Worm (Caenorhabditis elegans) whole organism, L4/young adult: ENCODE data around the gene nex-2.

ENCODE experiments used
- W03F9.2 ChIP-seq: fragments of 150-350 bp; optimal IDR thresholded peaks from 2 replicates; lab custom pipeline; 2014; ENCODE audit warnings: missing biosample characterization, missing genetic modification characterization
- dao-5 ChIP-seq: sonication (generic microtip); optimal IDR thresholded peaks from 2 replicates; lab custom pipeline; 2016; ENCODE audit warnings: missing genotype, missing genetic modification characterization, moderate library complexity, missing compliant biosample characterization
- him-1 ChIP-seq: sonication (generic microtip); optimal IDR thresholded peaks from 2 replicates; lab custom pipeline; 2016; ENCODE audit warnings: missing genotype, missing genetic modification reagents, missing genetic modification characterization, missing compliant biosample characterization

Gene nex-2

ce11 chrIII:10330372-10331062 lies at the start of gene nex-2:
nex-2 (minus strand) TSS chrIII:10330422.
- no peak for TF ChIP-seq him-1 (tag; lab: Kevin White, UChicago)
- no peak for TF ChIP-seq dao-5 (tag; lab: Kevin White, UChicago)
- TF ChIP-seq W03F9.2 (tag; lab: Kevin White, UChicago) = no peak

- no peak for TF ChIP-seq dao-5 (tag; lab: Kevin White, UChicago)
- TF ChIP-seq him-1 (tag; lab: Kevin White, UChicago) = no peak
- no peak for TF ChIP-seq W03F9.2 (tag; lab: Kevin White, UChicago)
Observed at ce11 chrIII:10379632-10380031, 49.4 kb upstream of the nex-2 start.

DNA sequence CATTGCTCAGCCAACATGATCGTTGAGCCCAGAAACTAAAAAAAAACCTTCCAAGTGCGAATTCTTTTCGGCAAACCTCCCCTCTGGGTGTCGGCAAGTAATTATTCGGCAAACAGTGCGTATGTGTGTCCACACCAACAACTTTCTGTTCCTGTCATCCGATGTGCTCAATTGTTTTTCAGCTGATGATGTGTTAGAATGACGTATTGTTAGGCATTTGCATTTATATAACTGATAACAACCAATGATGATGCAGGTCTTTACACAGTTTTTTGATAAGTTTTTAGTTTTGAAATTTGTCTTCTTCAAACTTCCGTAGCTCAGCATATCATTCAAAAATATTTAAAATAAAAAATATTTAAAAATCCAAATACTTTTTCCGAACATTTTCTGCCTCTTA lies 48.7 kb upstream of the nex-2 start:
- TF ChIP-seq dao-5 (tag; lab: Kevin White, UChicago) (no peak), him-1 (tag; lab: Kevin White, UChicago) (no peak), W03F9.2 (tag; lab: Kevin White, UChicago) (no peak)

DNA sequence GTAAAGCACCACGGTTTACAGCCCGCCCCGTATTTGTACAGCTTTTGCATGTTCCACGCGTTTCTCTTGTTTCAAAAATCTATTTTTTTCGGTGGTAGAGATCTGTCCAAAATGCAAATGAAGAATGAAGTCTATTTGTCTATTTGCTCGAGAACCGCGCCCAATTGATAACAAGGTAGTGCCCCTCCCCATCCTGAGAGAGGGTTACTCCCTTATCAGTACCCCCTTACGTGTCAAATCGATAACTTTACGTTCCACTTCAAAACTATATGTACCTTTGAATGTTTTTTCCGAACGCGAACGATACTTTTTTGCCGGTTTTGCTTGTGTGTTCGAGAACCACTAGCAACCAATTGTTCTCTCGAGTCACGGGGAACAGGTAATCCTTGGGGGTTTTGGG lies 45.8 kb upstream of the nex-2 start:
- TF ChIP-seq him-1 (tag; lab: Kevin White, UChicago) (no peak), dao-5 (tag; lab: Kevin White, UChicago) (no peak), W03F9.2 (tag; lab: Kevin White, UChicago) (no peak)

- TF ChIP-seq him-1 (tag; lab: Kevin White, UChicago) = no peak
- no peak for TF ChIP-seq W03F9.2 (tag; lab: Kevin White, UChicago)
- no peak for TF ChIP-seq dao-5 (tag; lab: Kevin White, UChicago)
Observed at ce11 chrIII:10373845-10374244, 43.6 kb upstream of the nex-2 start.

DNA sequence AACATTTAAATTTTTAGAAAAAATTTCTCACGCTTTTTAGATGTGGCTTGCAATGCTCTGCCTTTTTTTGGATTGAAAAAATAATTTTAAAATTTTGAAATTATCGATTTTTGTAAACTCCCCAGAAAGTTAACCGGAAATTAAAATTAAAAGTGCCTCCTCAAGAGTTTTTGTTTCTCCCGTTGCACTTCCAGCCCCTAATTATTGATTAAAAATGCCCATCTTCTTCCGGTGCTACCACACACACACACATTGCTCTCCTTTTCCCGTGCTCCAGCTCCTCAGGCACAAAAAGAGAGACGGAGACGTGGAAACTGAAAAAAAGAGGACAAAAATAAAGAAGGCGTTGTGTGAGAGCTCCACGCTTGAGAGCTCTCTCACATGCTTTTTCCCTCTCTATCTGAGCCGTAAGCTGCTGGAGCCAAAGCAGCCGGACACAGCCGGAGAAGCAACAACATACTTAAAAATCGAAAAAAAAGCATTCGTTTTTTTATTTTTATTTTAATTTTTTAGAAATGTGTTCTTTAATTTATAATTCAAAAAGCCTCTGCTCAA lies 37.2 kb upstream of the nex-2 start:
- no peak for TF ChIP-seq him-1 (tag; lab: Kevin White, UChicago)
- no peak for TF ChIP-seq dao-5 (tag; lab: Kevin White, UChicago)
- no peak for TF ChIP-seq W03F9.2 (tag; lab: Kevin White, UChicago)

DNA sequence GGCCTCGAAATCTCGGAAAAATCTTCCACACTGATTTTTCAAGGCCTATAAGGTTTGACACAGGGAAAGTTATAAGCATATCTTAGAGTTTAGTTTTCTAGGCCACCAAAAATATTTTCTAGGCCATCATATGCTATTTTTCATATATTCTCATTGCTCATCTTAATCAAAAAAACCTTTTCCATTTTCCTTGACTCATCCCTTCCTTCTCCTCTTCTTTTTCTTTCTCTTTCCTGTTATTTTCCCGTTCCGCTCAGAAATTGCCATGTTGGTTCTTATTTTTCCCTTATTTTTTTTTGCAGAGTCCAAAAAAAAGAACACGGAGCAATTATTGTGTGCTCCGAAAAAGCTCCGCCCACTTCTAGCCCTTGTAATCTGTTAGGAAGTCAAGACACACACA lies 34.4 kb upstream of the nex-2 start, which contains the start of gene tbc-8:
tbc-8 (plus strand) TSS at position 301 of the 400 bp plus-strand sequence.
- no peak for TF ChIP-seq W03F9.2 (tag; lab: Kevin White, UChicago)
- TF ChIP-seq dao-5 (tag; lab: Kevin White, UChicago) = no peak

DNA sequence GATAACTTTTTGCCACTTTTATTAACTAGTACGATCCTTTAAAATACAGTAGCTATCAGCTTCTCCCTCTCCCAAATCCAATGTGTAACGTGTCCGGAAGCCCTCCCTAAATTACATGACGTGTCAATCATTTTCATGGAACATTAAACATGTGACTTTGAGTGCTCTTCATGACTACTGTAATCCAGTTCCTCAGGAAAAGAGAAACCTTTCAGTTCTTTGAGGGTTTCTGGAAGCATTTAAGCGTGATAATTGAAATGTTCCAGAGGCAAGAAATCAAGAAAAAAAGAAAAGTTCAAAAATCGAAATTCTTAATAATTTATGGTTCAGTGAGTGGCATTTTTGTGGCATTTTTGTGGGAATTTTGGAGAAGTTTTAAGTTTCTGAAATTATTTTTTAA lies 32.7 kb upstream of the nex-2 start:
- TF ChIP-seq dao-5 (tag; lab: Kevin White, UChicago) (no peak), W03F9.2 (tag; lab: Kevin White, UChicago) (no peak), him-1 (tag; lab: Kevin White, UChicago) (no peak)

ce11 chrIII:10361456-10361855 lies 31.2 kb upstream of the nex-2 start:
- TF ChIP-seq dao-5 (tag; lab: Kevin White, UChicago) (no peak), him-1 (tag; lab: Kevin White, UChicago) (no peak), W03F9.2 (tag; lab: Kevin White, UChicago) (no peak)

- TF ChIP-seq W03F9.2 (tag; lab: Kevin White, UChicago) (no peak), dao-5 (tag; lab: Kevin White, UChicago) (no peak), him-1 (tag; lab: Kevin White, UChicago) (no peak)
Observed at ce11 chrIII:10359916-10360315, 29.7 kb upstream of the nex-2 start.

ce11 chrIII:10358751-10359150 lies 28.5 kb upstream of the nex-2 start:
- TF ChIP-seq W03F9.2 (tag; lab: Kevin White, UChicago) = no peak
- no peak for TF ChIP-seq dao-5 (tag; lab: Kevin White, UChicago)
- no peak for TF ChIP-seq him-1 (tag; lab: Kevin White, UChicago)

ce11 chrIII:10357598-10358186 lies 27.5 kb upstream of the nex-2 start, which contains the start of gene umps-1:
umps-1 (minus strand) TSS chrIII:10357648.
- TF ChIP-seq him-1 (tag; lab: Kevin White, UChicago) (no peak), W03F9.2 (tag; lab: Kevin White, UChicago) (peak; percentile 57)

- TF ChIP-seq him-1 (tag; lab: Kevin White, UChicago) = no peak
- no peak for TF ChIP-seq dao-5 (tag; lab: Kevin White, UChicago)
- no peak for TF ChIP-seq W03F9.2 (tag; lab: Kevin White, UChicago)
Observed at ce11 chrIII:10355382-10355781, 25.2 kb upstream of the nex-2 start, which contains the start of gene spp-1. spp-1 (minus strand) TSS chrIII:10355668.
